Fruit fly (Drosophila melanogaster) whole organism, prepupa: Measurements from ENCODE around the gene SdhD.

ENCODE experiments used
- Blimp-1 ChIP-seq: fragments of 200-800 bp; sonication (Bioruptor generic); optimal IDR thresholded peaks from 3 replicates; lab custom pipeline; 2017; ENCODE audit warnings: missing biosample characterization, missing genetic modification characterization, mild to moderate bottlenecking, moderate library complexity, missing genetic modification reagents
- CG10631 ChIP-seq: fragments of 200-800 bp; sonication (Bioruptor generic); optimal IDR thresholded peaks from 2 replicates; lab custom pipeline; 2016; ENCODE audit warnings: missing biosample characterization, missing genetic modification characterization
- CG10669 ChIP-seq: fragments of 200-800 bp; sonication (Bioruptor generic); optimal IDR thresholded peaks from 3 replicates; lab custom pipeline; 2018; ENCODE audit warnings: missing biosample characterization, mild to moderate bottlenecking, missing genetic modification characterization, moderate library complexity
- CG11294 ChIP-seq: fragments of 200-800 bp; sonication (Bioruptor generic); IDR thresholded peaks from 2 replicates; pipeline ENCODE4 v1.3.6; 2022; ENCODE audit warnings: missing biosample characterization, missing genetic modification characterization
- CG11902 ChIP-seq: fragments of 200-800 bp; sonication (Bioruptor generic); optimal IDR thresholded peaks from 3 replicates; lab custom pipeline; 2016; ENCODE audit warnings: missing biosample characterization, missing genetic modification characterization
- CG16779 ChIP-seq: fragments of 200-800 bp; sonication (Bioruptor generic); optimal IDR thresholded peaks from 3 replicates; lab custom pipeline; 2017; ENCODE audit warnings: missing biosample characterization, mild to moderate bottlenecking, missing genetic modification characterization
- CG3032 ChIP-seq: fragments of 200-800 bp; optimal IDR thresholded peaks from 2 replicates; lab custom pipeline; 2019; ENCODE audit warnings: missing biosample characterization, mild to moderate bottlenecking, missing genetic modification characterization, moderate library complexity
- CG34406 ChIP-seq: fragments of 200-800 bp; sonication (Bioruptor generic); optimal IDR thresholded peaks from 3 replicates; lab custom pipeline; 2016; ENCODE audit warnings: missing biosample characterization, missing genetic modification characterization
- CG4318 ChIP-seq: fragments of 200-800 bp; sonication (Bioruptor generic); optimal IDR thresholded peaks from 3 replicates; lab custom pipeline; 2017; ENCODE audit warnings: missing biosample characterization, mild to moderate bottlenecking, missing genetic modification characterization
- CG6163 ChIP-seq: fragments of 200-800 bp; sonication (Bioruptor generic); IDR thresholded peaks from 3 replicates; pipeline ENCODE4 v1.3.6; 2022; ENCODE audit warnings: missing biosample characterization, missing genetic modification characterization
- CG6792 ChIP-seq: fragments of 200-800 bp; sonication (Bioruptor generic); optimal IDR thresholded peaks from 3 replicates; lab custom pipeline; 2016; ENCODE audit warnings: missing biosample characterization, missing genetic modification characterization
- CG6808 ChIP-seq: fragments of 200-800 bp; sonication (Bioruptor generic); optimal IDR thresholded peaks from 3 replicates; lab custom pipeline; 2017; ENCODE audit warnings: missing biosample characterization, missing genetic modification characterization, mild to moderate bottlenecking, moderate library complexity, missing genetic modification reagents
- CG6854 ChIP-seq: fragments of 200-800 bp; sonication (Bioruptor generic); optimal IDR thresholded peaks from 2 replicates; lab custom pipeline; 2017; ENCODE audit warnings: missing biosample characterization, mild to moderate bottlenecking, missing genetic modification characterization
- CG7368 ChIP-seq: fragments of 200-800 bp; sonication (Bioruptor generic); optimal IDR thresholded peaks from 3 replicates; lab custom pipeline; 2016; ENCODE audit warnings: missing biosample characterization, missing genetic modification characterization
- CG8119 ChIP-seq: fragments of 200-800 bp; sonication (Bioruptor generic); IDR thresholded peaks from 3 replicates; pipeline ENCODE4 v1.3.6; 2022; ENCODE audit warnings: missing biosample characterization, missing genetic modification characterization
- CG8319 ChIP-seq: fragments of 200-800 bp; sonication (Bioruptor generic); optimal IDR thresholded peaks from 3 replicates; lab custom pipeline; 2016; ENCODE audit warnings: missing biosample characterization, missing genetic modification characterization
- CG8632 ChIP-seq: fragments of 200-800 bp; sonication (Bioruptor generic); optimal IDR thresholded peaks from 3 replicates; lab custom pipeline; 2016; ENCODE audit warnings: missing biosample characterization, missing genetic modification characterization
- CG9139 ChIP-seq: fragments of 200-800 bp; sonication (Bioruptor generic); optimal IDR thresholded peaks from 3 replicates; lab custom pipeline; 2017; ENCODE audit warnings: missing biosample characterization, mild to moderate bottlenecking, missing genetic modification characterization
- Eip75B ChIP-seq: fragments of 200-800 bp; sonication (Bioruptor generic); optimal IDR thresholded peaks from 3 replicates; lab custom pipeline; 2016; ENCODE audit warnings: missing biosample characterization, missing genetic modification characterization
- Eip78C ChIP-seq: fragments of 200-800 bp; sonication (Bioruptor generic); peaks from one replicate; lab custom pipeline; 2016; ENCODE audit warnings: missing biosample characterization, missing genetic modification characterization
- Eip93F ChIP-seq: fragments of 200-800 bp; sonication (Bioruptor generic); optimal IDR thresholded peaks from 2 replicates; lab custom pipeline; 2016; ENCODE audit warnings: missing biosample characterization, mild to moderate bottlenecking, missing genetic modification characterization
- Ets21C ChIP-seq: fragments of 200-800 bp; sonication (Bioruptor generic); optimal IDR thresholded peaks from 3 replicates; lab custom pipeline; 2016; ENCODE audit warnings: missing biosample characterization, missing genetic modification characterization
- Ets96B ChIP-seq: fragments of 200-800 bp; optimal IDR thresholded peaks from 2 replicates; lab custom pipeline; 2019; ENCODE audit warnings: missing biosample characterization, mild to moderate bottlenecking, missing genetic modification characterization, moderate library complexity
- Gug ChIP-seq: fragments of 200-800 bp; sonication (Bioruptor generic); IDR thresholded peaks from 2 replicates; pipeline ENCODE4 v1.3.6; 2022; ENCODE audit warnings: missing biosample characterization, missing genetic modification characterization
- Hr38 ChIP-seq: sonication (Bioruptor generic); optimal IDR thresholded peaks from 2 replicates; lab custom pipeline; 2016; ENCODE audit warnings: missing biosample characterization, missing genetic modification characterization
- Hr39 ChIP-seq: fragments of 200-800 bp; sonication (Bioruptor generic); optimal IDR thresholded peaks from 2 replicates; lab custom pipeline; 2016; ENCODE audit warnings: missing biosample characterization, missing genetic modification characterization
- Lpt ChIP-seq: fragments of 200-800 bp; sonication (Bioruptor generic); optimal IDR thresholded peaks from 3 replicates; lab custom pipeline; 2016; ENCODE audit warnings: missing biosample characterization, missing genetic modification characterization
- Met ChIP-seq: fragments of 200-800 bp; sonication (Bioruptor generic); optimal IDR thresholded peaks from 3 replicates; lab custom pipeline; 2016; ENCODE audit warnings: missing biosample characterization, missing genetic modification characterization
- Smox ChIP-seq: fragments of 200-800 bp; sonication (Bioruptor generic); optimal IDR thresholded peaks from 3 replicates; lab custom pipeline; 2016; ENCODE audit warnings: missing biosample characterization, missing genetic modification characterization
- Sox14 ChIP-seq: fragments of 200-800 bp; sonication (Bioruptor generic); optimal IDR thresholded peaks from 3 replicates; lab custom pipeline; 2016; ENCODE audit warnings: missing biosample characterization, missing genetic modification characterization
- Sox15 ChIP-seq: fragments of 200-800 bp; sonication (Bioruptor generic); optimal IDR thresholded peaks from 3 replicates; lab custom pipeline; 2016; ENCODE audit warnings: missing biosample characterization, missing genetic modification characterization
- achi ChIP-seq: fragments of 200-800 bp; sonication (Bioruptor generic); optimal IDR thresholded peaks from 3 replicates; lab custom pipeline; 2016; ENCODE audit warnings: missing biosample characterization, missing genetic modification characterization
- acj6 ChIP-seq: fragments of 200-800 bp; sonication (Bioruptor generic); optimal IDR thresholded peaks from 3 replicates; lab custom pipeline; 2016; ENCODE audit warnings: missing biosample characterization, missing genetic modification characterization
- dac ChIP-seq: fragments of 200-800 bp; sonication (Bioruptor generic); optimal IDR thresholded peaks from 2 replicates; lab custom pipeline; 2017; ENCODE audit warnings: missing biosample characterization, mild to moderate bottlenecking, missing genetic modification characterization
- dsx ChIP-seq: fragments of 200-800 bp; optimal IDR thresholded peaks from 3 replicates; lab custom pipeline; 2019; ENCODE audit warnings: missing biosample characterization, mild to moderate bottlenecking, missing genetic modification characterization, moderate library complexity; ENCODE audit not compliant: poor library complexity, severe bottlenecking
- fd59A ChIP-seq: fragments of 200-800 bp; sonication (Bioruptor generic); optimal IDR thresholded peaks from 2 replicates; lab custom pipeline; 2017; ENCODE audit warnings: missing biosample characterization, mild to moderate bottlenecking, missing genetic modification characterization, missing genetic modification reagents
- fd85E ChIP-seq: fragments of 200-800 bp; sonication (Bioruptor generic); optimal IDR thresholded peaks from 3 replicates; lab custom pipeline; 2016; ENCODE audit warnings: missing biosample characterization, missing genetic modification characterization
- fkh ChIP-seq: fragments of 200-800 bp; sonication (Bioruptor generic); optimal IDR thresholded peaks from 3 replicates; lab custom pipeline; 2017; ENCODE audit warnings: missing biosample characterization, mild to moderate bottlenecking, missing genetic modification characterization, moderate library complexity
- lz ChIP-seq: fragments of 200-800 bp; sonication (Bioruptor generic); optimal IDR thresholded peaks from 3 replicates; lab custom pipeline; 2016; ENCODE audit warnings: missing biosample characterization, missing genetic modification characterization
- salr ChIP-seq, 2 experiments: fragments of 200-800 bp; sonication (Bioruptor generic); optimal IDR thresholded peaks; 3 replicates each; lab custom pipeline; 2016 to 2018; ENCODE audit warnings: missing biosample characterization in 2 of 2, missing genetic modification characterization in 2 of 2, mild to moderate bottlenecking in 1 of 2
- ss ChIP-seq, 2 experiments: fragments of 200-800 bp; sonication (Bioruptor generic); optimal IDR thresholded peaks; 2 replicates in 1 of 2; 3 replicates in 1 of 2; lab custom pipeline; 2017 to 2018; ENCODE audit warnings: mild to moderate bottlenecking in 2 of 2, missing biosample characterization in 2 of 2, missing genetic modification characterization in 2 of 2, moderate library complexity in 1 of 2
- svp ChIP-seq: fragments of 200-800 bp; sonication (Bioruptor generic); peaks from one replicate; lab custom pipeline; 2016; ENCODE audit warnings: missing biosample characterization, missing genetic modification characterization
- topi ChIP-seq: fragments of 200-800 bp; sonication (Bioruptor generic); optimal IDR thresholded peaks from 3 replicates; lab custom pipeline; 2016; ENCODE audit warnings: missing biosample characterization, missing genetic modification characterization

SdhD gene

dm6 chr3R:23788406-23789021 is 28.1 kb upstream of the SdhD start (continued):
- TF ChIP-seq CG4318 (peak; percentile 70), CG16779 (peak; percentile 24), CG10631 (GFP tag; lab: Kevin White, UChicago) (peak; percentile 80), Hr39 (GFP tag; lab: Kevin White, UChicago) (peak; percentile 60), Sox15 (GFP tag; lab: Kevin White, UChicago) (peak; percentile 46), Smox (GFP tag; lab: Kevin White, UChicago) (peak; percentile 56), CG3032 (tag; lab: Kevin White, UChicago) (peak; percentile 80), fd59A (peak; percentile 67), salr (GFP tag; optimal IDR thresholded peaks at IDR 0.05; lab: Kevin White, UChicago) (peak; percentile 48 to 73), CG10669 (GFP tag; lab: Kevin White, UChicago) (peak; percentile 73), fd85E (GFP tag; lab: Kevin White, UChicago) (no peak), CG6163 (GFP tag; lab: Robert Waterston, UW) (peak; percentile 44), CG8119 (GFP tag; lab: Robert Waterston, UW) (peak; percentile 79), Eip78C (GFP tag; lab: Kevin White, UChicago) (peak; percentile 93), dac (GFP tag; lab: Kevin White, UChicago) (peak; percentile 61), Gug (GFP tag; lab: Robert Waterston, UW) (peak; percentile 68), CG6854 (peak; percentile 58), Eip75B (peak; percentile 78), lz (GFP tag; lab: Kevin White, UChicago) (peak; percentile 51), Ets96B (tag; lab: Kevin White, UChicago) (peak; percentile 79), CG6792 (peak; percentile 63), Blimp-1 (GFP tag; lab: Kevin White, UChicago) (no peak), CG11902 (peak; percentile 23), dsx (GFP tag; lab: Kevin White, UChicago) (peak; percentile 59), svp (peak; percentile 94), Sox14 (GFP tag; lab: Kevin White, UChicago) (peak; percentile 75), CG8632 (GFP tag; lab: Kevin White, UChicago) (peak; percentile 65), Hr38 (GFP tag; lab: Kevin White, UChicago) (no peak), CG11294 (GFP tag; lab: Robert Waterston, UW) (peak; percentile 44; the same call in 1 of the 2 replicates), CG8319 (GFP tag; lab: Kevin White, UChicago) (no peak)

DNA sequence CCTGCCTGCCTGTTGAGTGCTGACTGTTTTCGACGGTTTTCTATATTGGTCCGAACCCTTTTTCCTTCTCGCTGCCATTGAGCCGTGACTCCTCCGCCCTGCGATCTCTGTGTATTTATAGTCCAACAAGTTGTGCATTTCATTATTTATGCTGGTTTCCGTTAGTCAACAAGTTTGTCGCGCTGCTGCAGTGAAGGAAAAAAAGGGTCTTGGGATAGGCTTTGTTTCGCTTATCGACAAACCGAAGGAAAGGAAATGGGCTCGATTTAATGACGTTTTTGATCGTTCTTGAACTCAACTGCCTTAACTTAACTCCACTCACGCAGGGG is 27.2 kb upstream of the SdhD start:
- TF ChIP-seq Met (GFP tag; lab: Kevin White, UChicago) (no peak), Lpt (GFP tag; lab: Kevin White, UChicago) (no peak), Eip93F (GFP tag; lab: Kevin White, UChicago) (no peak), dsx (GFP tag; lab: Kevin White, UChicago) (peak; percentile 29), CG10631 (GFP tag; lab: Kevin White, UChicago) (no peak), Eip78C (GFP tag; lab: Kevin White, UChicago) (no peak), CG7368 (GFP tag; lab: Kevin White, UChicago) (no peak), CG9139 (GFP tag; lab: Kevin White, UChicago) (peak; percentile 7)

DNA sequence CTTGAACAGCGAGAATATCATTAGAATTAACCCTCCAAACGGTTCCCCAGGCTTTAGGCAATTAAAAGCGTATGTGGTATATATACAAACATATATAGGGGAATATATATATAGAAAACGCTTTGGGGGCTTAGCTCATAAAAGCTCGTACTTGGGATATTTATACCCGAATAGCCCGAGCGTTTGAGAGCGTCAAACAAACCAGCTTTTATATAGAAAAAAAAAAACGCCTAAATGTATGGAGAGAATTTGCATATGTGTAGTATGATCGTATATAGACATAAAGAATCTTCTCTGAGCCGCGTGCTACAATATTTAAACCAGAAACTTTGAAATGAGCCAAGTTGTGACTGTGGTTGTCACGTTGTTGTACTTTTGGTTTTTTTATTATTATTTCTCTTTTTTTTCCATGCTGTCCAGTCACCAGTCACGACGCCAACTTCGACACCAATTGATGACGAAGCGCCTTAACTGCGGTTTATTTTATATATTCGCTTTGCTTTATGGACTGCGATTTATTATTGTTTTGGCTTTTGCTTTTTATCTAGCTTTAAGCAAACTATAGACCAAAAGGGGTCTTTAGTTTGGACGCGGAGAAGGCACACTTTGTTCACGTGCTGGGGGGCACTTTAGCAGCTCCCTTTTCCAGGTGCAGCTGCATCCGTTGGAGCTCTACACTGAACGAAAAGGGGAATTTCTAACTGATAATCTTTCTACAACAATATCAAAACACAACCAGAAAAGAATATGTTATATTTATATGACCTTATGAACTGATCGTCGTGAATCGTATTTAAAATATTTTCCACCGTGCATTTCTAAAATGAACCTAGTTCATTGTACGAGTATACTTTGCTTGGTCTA is 26.6 kb upstream of the SdhD start:
- TF ChIP-seq Smox (GFP tag; lab: Kevin White, UChicago), result no peak
- 0 out of 3 replicates have a peak, but pooled peaks have one; percentile 24 for TF ChIP-seq CG8119 (GFP tag; lab: Robert Waterston, UW)
- TF ChIP-seq acj6 (GFP tag; lab: Kevin White, UChicago), result peak; percentile 32
- no peak for TF ChIP-seq Ets21C (GFP tag; lab: Kevin White, UChicago)
- peak; percentile 5 for TF ChIP-seq CG9139 (GFP tag; lab: Kevin White, UChicago)
- TF ChIP-seq fkh (GFP tag; lab: Kevin White, UChicago), result no peak
- no peak for TF ChIP-seq CG4318
- no peak for TF ChIP-seq Eip93F (GFP tag; lab: Kevin White, UChicago)
- TF ChIP-seq CG8632 (GFP tag; lab: Kevin White, UChicago), result no peak
- TF ChIP-seq Met (GFP tag; lab: Kevin White, UChicago), result peak; percentile 23
- TF ChIP-seq Hr39 (GFP tag; lab: Kevin White, UChicago), result no peak
- peak; percentile 1 to 88 for TF ChIP-seq ss (GFP tag; optimal IDR thresholded peaks at IDR 0.05; lab: Kevin White, UChicago)
- TF ChIP-seq svp, result no peak
- peak; percentile 47 for TF ChIP-seq Ets96B (tag; lab: Kevin White, UChicago)
- peak; percentile 32 for TF ChIP-seq achi (GFP tag; lab: Kevin White, UChicago)
- TF ChIP-seq CG7368 (GFP tag; lab: Kevin White, UChicago), result peak; percentile 65
- no peak for TF ChIP-seq CG34406 (GFP tag; lab: Kevin White, UChicago)
- TF ChIP-seq CG16779, result no peak
- no peak for TF ChIP-seq dac (GFP tag; lab: Kevin White, UChicago)
- TF ChIP-seq CG3032 (tag; lab: Kevin White, UChicago), result peak; percentile 78
- TF ChIP-seq CG6808 (GFP tag; lab: Kevin White, UChicago), result peak; percentile 44
- no peak for TF ChIP-seq topi (GFP tag; lab: Kevin White, UChicago)
- TF ChIP-seq Hr38 (GFP tag; lab: Kevin White, UChicago), result no peak
- peak; percentile 71 for TF ChIP-seq Gug (GFP tag; lab: Robert Waterston, UW)
